Fruit fly (Drosophila melanogaster) whole organism, prepupa: Measurements from ENCODE around the gene Reps.

ENCODE experiments used
- Blimp-1 ChIP-seq: fragments of 200-800 bp; sonication (Bioruptor generic); optimal IDR thresholded peaks from 3 replicates; lab custom pipeline; 2017; ENCODE audit warnings: missing biosample characterization, missing genetic modification characterization, mild to moderate bottlenecking, moderate library complexity, missing genetic modification reagents
- CG11294 ChIP-seq: fragments of 200-800 bp; sonication (Bioruptor generic); IDR thresholded peaks from 2 replicates; pipeline ENCODE4 v1.3.6; 2022; ENCODE audit warnings: missing biosample characterization, missing genetic modification characterization
- CG11762 ChIP-seq: fragments of 200-800 bp; sonication (Bioruptor generic); optimal IDR thresholded peaks from 3 replicates; lab custom pipeline; 2016; ENCODE audit warnings: missing biosample characterization, missing genetic modification characterization; ENCODE audit not compliant: insufficient read depth
- CG11902 ChIP-seq: fragments of 200-800 bp; sonication (Bioruptor generic); optimal IDR thresholded peaks from 3 replicates; lab custom pipeline; 2016; ENCODE audit warnings: missing biosample characterization, missing genetic modification characterization
- CG1621 ChIP-seq: fragments of 200-800 bp; sonication (Bioruptor generic); optimal IDR thresholded peaks from 3 replicates; lab custom pipeline; 2018; ENCODE audit warnings: missing biosample characterization, mild to moderate bottlenecking, missing genetic modification characterization
- CG16779 ChIP-seq: fragments of 200-800 bp; sonication (Bioruptor generic); optimal IDR thresholded peaks from 3 replicates; lab custom pipeline; 2017; ENCODE audit warnings: missing biosample characterization, mild to moderate bottlenecking, missing genetic modification characterization
- CG3032 ChIP-seq: fragments of 200-800 bp; optimal IDR thresholded peaks from 2 replicates; lab custom pipeline; 2019; ENCODE audit warnings: missing biosample characterization, mild to moderate bottlenecking, missing genetic modification characterization, moderate library complexity
- CG34406 ChIP-seq: fragments of 200-800 bp; sonication (Bioruptor generic); optimal IDR thresholded peaks from 3 replicates; lab custom pipeline; 2016; ENCODE audit warnings: missing biosample characterization, missing genetic modification characterization
- CG4318 ChIP-seq: fragments of 200-800 bp; sonication (Bioruptor generic); optimal IDR thresholded peaks from 3 replicates; lab custom pipeline; 2017; ENCODE audit warnings: missing biosample characterization, mild to moderate bottlenecking, missing genetic modification characterization
- CG6163 ChIP-seq: fragments of 200-800 bp; sonication (Bioruptor generic); IDR thresholded peaks from 3 replicates; pipeline ENCODE4 v1.3.6; 2022; ENCODE audit warnings: missing biosample characterization, missing genetic modification characterization
- CG6276 ChIP-seq: fragments of 200-800 bp; sonication (Bioruptor generic); optimal IDR thresholded peaks from 2 replicates; lab custom pipeline; 2017; ENCODE audit warnings: missing biosample characterization, mild to moderate bottlenecking, missing genetic modification characterization
- CG6792 ChIP-seq: fragments of 200-800 bp; sonication (Bioruptor generic); optimal IDR thresholded peaks from 3 replicates; lab custom pipeline; 2016; ENCODE audit warnings: missing biosample characterization, missing genetic modification characterization
- CG6808 ChIP-seq: fragments of 200-800 bp; sonication (Bioruptor generic); optimal IDR thresholded peaks from 3 replicates; lab custom pipeline; 2017; ENCODE audit warnings: missing biosample characterization, missing genetic modification characterization, mild to moderate bottlenecking, moderate library complexity, missing genetic modification reagents
- CG7368 ChIP-seq: fragments of 200-800 bp; sonication (Bioruptor generic); optimal IDR thresholded peaks from 3 replicates; lab custom pipeline; 2016; ENCODE audit warnings: missing biosample characterization, missing genetic modification characterization
- CG8119 ChIP-seq: fragments of 200-800 bp; sonication (Bioruptor generic); IDR thresholded peaks from 3 replicates; pipeline ENCODE4 v1.3.6; 2022; ENCODE audit warnings: missing biosample characterization, missing genetic modification characterization
- Eip78C ChIP-seq: fragments of 200-800 bp; sonication (Bioruptor generic); peaks from one replicate; lab custom pipeline; 2016; ENCODE audit warnings: missing biosample characterization, missing genetic modification characterization
- Ets21C ChIP-seq: fragments of 200-800 bp; sonication (Bioruptor generic); optimal IDR thresholded peaks from 3 replicates; lab custom pipeline; 2016; ENCODE audit warnings: missing biosample characterization, missing genetic modification characterization
- Hr38 ChIP-seq: sonication (Bioruptor generic); optimal IDR thresholded peaks from 2 replicates; lab custom pipeline; 2016; ENCODE audit warnings: missing biosample characterization, missing genetic modification characterization
- Hr4 ChIP-seq: fragments of 200-800 bp; sonication (Bioruptor generic); optimal IDR thresholded peaks from 3 replicates; lab custom pipeline; 2016; ENCODE audit warnings: missing biosample characterization, missing genetic modification characterization
- Lpt ChIP-seq: fragments of 200-800 bp; sonication (Bioruptor generic); optimal IDR thresholded peaks from 3 replicates; lab custom pipeline; 2016; ENCODE audit warnings: missing biosample characterization, missing genetic modification characterization
- Met ChIP-seq: fragments of 200-800 bp; sonication (Bioruptor generic); optimal IDR thresholded peaks from 3 replicates; lab custom pipeline; 2016; ENCODE audit warnings: missing biosample characterization, missing genetic modification characterization
- OdsH ChIP-seq: fragments of 200-800 bp; sonication (Bioruptor generic); optimal IDR thresholded peaks from 3 replicates; lab custom pipeline; 2016; ENCODE audit warnings: missing biosample characterization, missing genetic modification characterization
- Smox ChIP-seq: fragments of 200-800 bp; sonication (Bioruptor generic); optimal IDR thresholded peaks from 3 replicates; lab custom pipeline; 2016; ENCODE audit warnings: missing biosample characterization, missing genetic modification characterization
- Sox14 ChIP-seq: fragments of 200-800 bp; sonication (Bioruptor generic); optimal IDR thresholded peaks from 3 replicates; lab custom pipeline; 2016; ENCODE audit warnings: missing biosample characterization, missing genetic modification characterization
- Sox15 ChIP-seq: fragments of 200-800 bp; sonication (Bioruptor generic); optimal IDR thresholded peaks from 3 replicates; lab custom pipeline; 2016; ENCODE audit warnings: missing biosample characterization, missing genetic modification characterization
- achi ChIP-seq: fragments of 200-800 bp; sonication (Bioruptor generic); optimal IDR thresholded peaks from 3 replicates; lab custom pipeline; 2016; ENCODE audit warnings: missing biosample characterization, missing genetic modification characterization
- acj6 ChIP-seq: fragments of 200-800 bp; sonication (Bioruptor generic); optimal IDR thresholded peaks from 3 replicates; lab custom pipeline; 2016; ENCODE audit warnings: missing biosample characterization, missing genetic modification characterization
- cyc ChIP-seq: fragments of 200-800 bp; sonication (Bioruptor generic); optimal IDR thresholded peaks from 3 replicates; lab custom pipeline; 2016; ENCODE audit warnings: missing biosample characterization, missing genetic modification characterization
- dac ChIP-seq: fragments of 200-800 bp; sonication (Bioruptor generic); optimal IDR thresholded peaks from 2 replicates; lab custom pipeline; 2017; ENCODE audit warnings: missing biosample characterization, mild to moderate bottlenecking, missing genetic modification characterization
- dsx ChIP-seq: fragments of 200-800 bp; optimal IDR thresholded peaks from 3 replicates; lab custom pipeline; 2019; ENCODE audit warnings: missing biosample characterization, mild to moderate bottlenecking, missing genetic modification characterization, moderate library complexity; ENCODE audit not compliant: poor library complexity, severe bottlenecking
- eg ChIP-seq: fragments of 200-800 bp; sonication (Bioruptor generic); IDR thresholded peaks from 3 replicates; pipeline ENCODE4 v1.3.6; 2022; ENCODE audit warnings: missing biosample characterization, missing genetic modification characterization
- esn ChIP-seq: fragments of 200-800 bp; sonication (Bioruptor generic); optimal IDR thresholded peaks from 2 replicates; lab custom pipeline; 2016; ENCODE audit warnings: missing biosample characterization, mild to moderate bottlenecking, missing genetic modification characterization, moderate library complexity
- fd59A ChIP-seq: fragments of 200-800 bp; sonication (Bioruptor generic); optimal IDR thresholded peaks from 2 replicates; lab custom pipeline; 2017; ENCODE audit warnings: missing biosample characterization, mild to moderate bottlenecking, missing genetic modification characterization, missing genetic modification reagents
- fd85E ChIP-seq: fragments of 200-800 bp; sonication (Bioruptor generic); optimal IDR thresholded peaks from 3 replicates; lab custom pipeline; 2016; ENCODE audit warnings: missing biosample characterization, missing genetic modification characterization
- fkh ChIP-seq: fragments of 200-800 bp; sonication (Bioruptor generic); optimal IDR thresholded peaks from 3 replicates; lab custom pipeline; 2017; ENCODE audit warnings: missing biosample characterization, mild to moderate bottlenecking, missing genetic modification characterization, moderate library complexity
- lz ChIP-seq: fragments of 200-800 bp; sonication (Bioruptor generic); optimal IDR thresholded peaks from 3 replicates; lab custom pipeline; 2016; ENCODE audit warnings: missing biosample characterization, missing genetic modification characterization
- net ChIP-seq: fragments of 200-800 bp; sonication (Bioruptor generic); optimal IDR thresholded peaks from 3 replicates; lab custom pipeline; 2016; ENCODE audit warnings: missing biosample characterization, missing genetic modification characterization
- salr ChIP-seq, 2 experiments: fragments of 200-800 bp; sonication (Bioruptor generic); optimal IDR thresholded peaks; 3 replicates each; lab custom pipeline; 2016 to 2018; ENCODE audit warnings: missing biosample characterization in 2 of 2, missing genetic modification characterization in 2 of 2, mild to moderate bottlenecking in 1 of 2
- spab ChIP-seq: fragments of 200-800 bp; sonication (Bioruptor generic); optimal IDR thresholded peaks from 2 replicates; lab custom pipeline; 2017; ENCODE audit warnings: missing biosample characterization, mild to moderate bottlenecking, missing genetic modification characterization, missing genetic modification reagents
- ss ChIP-seq, 2 experiments: fragments of 200-800 bp; sonication (Bioruptor generic); optimal IDR thresholded peaks; 2 replicates in 1 of 2; 3 replicates in 1 of 2; lab custom pipeline; 2017 to 2018; ENCODE audit warnings: mild to moderate bottlenecking in 2 of 2, missing biosample characterization in 2 of 2, missing genetic modification characterization in 2 of 2, moderate library complexity in 1 of 2
- svp ChIP-seq: fragments of 200-800 bp; sonication (Bioruptor generic); peaks from one replicate; lab custom pipeline; 2016; ENCODE audit warnings: missing biosample characterization, missing genetic modification characterization
- topi ChIP-seq: fragments of 200-800 bp; sonication (Bioruptor generic); optimal IDR thresholded peaks from 3 replicates; lab custom pipeline; 2016; ENCODE audit warnings: missing biosample characterization, missing genetic modification characterization
- vri ChIP-seq: fragments of 200-800 bp; sonication (Bioruptor generic); optimal IDR thresholded peaks from 3 replicates; lab custom pipeline; 2016; ENCODE audit warnings: missing biosample characterization, mild to moderate bottlenecking, missing genetic modification characterization

Reps gene

dm6 chr2L:11057333-11058110 is 48.9 kb downstream of the Reps start (continued):
- TF ChIP-seq Blimp-1 (peak; percentile 72), CG34406 (peak; percentile 78), Sox14 (GFP tag; lab: Kevin White, UChicago) (peak; percentile 70), CG1621 (tag; lab: Kevin White, UChicago) (peak; percentile 40), esn (GFP tag; lab: Kevin White, UChicago) (peak; percentile 88), Ets21C (GFP tag; lab: Kevin White, UChicago) (peak; percentile 52), acj6 (GFP tag; lab: Kevin White, UChicago) (peak; percentile 70), CG16779 (peak; percentile 80), CG11762 (GFP tag; lab: Kevin White, UChicago) (peak; percentile 21)

dm6 chr2L:11056791-11057332 is 49.6 kb downstream of the Reps start:
- no peak for TF ChIP-seq Met
- TF ChIP-seq CG6792 (GFP tag; lab: Kevin White, UChicago) = no peak
- no peak for TF ChIP-seq CG6276
- TF ChIP-seq achi (GFP tag; lab: Kevin White, UChicago) = no peak
- no peak for TF ChIP-seq fkh (GFP tag; lab: Kevin White, UChicago)
- no peak for TF ChIP-seq CG16779
- TF ChIP-seq fd59A = no peak
- no peak for TF ChIP-seq salr (GFP tag; optimal IDR thresholded peaks at IDR 0.05; lab: Kevin White, UChicago)
- TF ChIP-seq cyc (GFP tag; lab: Kevin White, UChicago) = no peak
- no peak for TF ChIP-seq CG1621 (tag; lab: Kevin White, UChicago)
- TF ChIP-seq vri = no peak
- no peak for TF ChIP-seq Lpt (GFP tag; lab: Kevin White, UChicago)
- TF ChIP-seq dsx (GFP tag; lab: Kevin White, UChicago) = no peak
- TF ChIP-seq esn (GFP tag; lab: Kevin White, UChicago) = no peak
- TF ChIP-seq ss (GFP tag; optimal IDR thresholded peaks at IDR 0.05; lab: Kevin White, UChicago) = no peak
- TF ChIP-seq fd85E = no peak
- TF ChIP-seq spab (GFP tag; lab: Kevin White, UChicago) = no peak
- TF ChIP-seq, all 60 proteins: peak for 0

dm6 chr2L:11053018-11053807 is 53.2 kb downstream of the Reps start:
- TF ChIP-seq Hr38 = no peak
- TF ChIP-seq dac = peak; percentile 6
- TF ChIP-seq Hr4 (GFP tag; lab: Kevin White, UChicago) = peak; percentile 59
- peak; percentile 73 for TF ChIP-seq CG16779
- TF ChIP-seq CG11294 = no peak
- TF ChIP-seq CG6163 (GFP tag; lab: Robert Waterston, UW) = peak; percentile 94
- TF ChIP-seq svp (GFP tag; lab: Kevin White, UChicago) = peak; percentile 100
- TF ChIP-seq CG6808 (GFP tag; lab: Kevin White, UChicago) = peak; percentile 90
- peak; percentile 89 for TF ChIP-seq CG3032 (tag; lab: Kevin White, UChicago)
- peak; percentile 86 for TF ChIP-seq Sox14 (GFP tag; lab: Kevin White, UChicago)
- peak; percentile 88 for TF ChIP-seq spab (GFP tag; lab: Kevin White, UChicago)
- TF ChIP-seq CG11902 (GFP tag; lab: Kevin White, UChicago) = peak; percentile 93
- peak; percentile 92 for TF ChIP-seq OdsH (GFP tag; lab: Kevin White, UChicago)
- peak; percentile 98 for TF ChIP-seq Eip78C (GFP tag; lab: Kevin White, UChicago)
- peak; percentile 33 to 71 for TF ChIP-seq salr (GFP tag; optimal IDR thresholded peaks at IDR 0.05; lab: Kevin White, UChicago)
- peak; percentile 91 for TF ChIP-seq Smox (GFP tag; lab: Kevin White, UChicago)
- peak; percentile 83 for TF ChIP-seq dsx (GFP tag; lab: Kevin White, UChicago)
- TF ChIP-seq CG11762 (GFP tag; lab: Kevin White, UChicago) = peak; percentile 88
- TF ChIP-seq lz (GFP tag; lab: Kevin White, UChicago) = peak; percentile 91
- peak; percentile 70 for TF ChIP-seq eg (GFP tag; lab: Robert Waterston, UW)
- TF ChIP-seq CG8119 (GFP tag; lab: Robert Waterston, UW) = peak; percentile 42; the same call in 2 of the 3 replicates
- TF ChIP-seq fd59A = peak; percentile 89
- no peak for TF ChIP-seq CG4318
- peak; percentile 92 for TF ChIP-seq topi (GFP tag; lab: Kevin White, UChicago)
- peak; percentile 89 for TF ChIP-seq CG34406
- TF ChIP-seq CG7368 (GFP tag; lab: Kevin White, UChicago) = peak; percentile 85
- TF ChIP-seq net = peak; percentile 85
- TF ChIP-seq Sox15 (GFP tag; lab: Kevin White, UChicago) = peak; percentile 90
- TF ChIP-seq fkh (GFP tag; lab: Kevin White, UChicago) = no peak
